Fruit fly (Drosophila melanogaster): ENCODE results near the gene CG32563.

Gene CG32563

DNA sequence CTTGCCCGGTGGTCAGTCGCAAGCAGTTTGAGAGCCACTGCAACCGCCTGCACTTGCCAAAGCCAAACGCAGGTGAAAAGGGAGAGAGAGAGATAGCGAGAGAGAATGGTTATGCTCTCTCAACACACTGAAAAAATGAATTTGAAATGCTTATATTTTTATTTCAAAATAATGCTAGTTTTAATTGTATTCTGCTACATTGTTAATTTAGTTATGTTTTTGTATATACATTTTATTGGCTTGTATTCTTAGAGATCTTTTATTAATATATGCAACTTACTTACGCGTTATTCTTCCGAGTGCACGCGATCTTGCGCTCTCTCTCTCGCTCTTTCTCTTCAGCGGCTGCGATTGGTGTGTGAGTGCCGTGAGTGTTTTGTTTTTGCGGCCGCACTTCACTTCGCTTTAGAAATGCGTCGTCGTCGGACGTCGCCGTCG lies 29.7 kb upstream of the CG32563 start (continued):
- peak; percentile 98 for TF ChIP-seq Oaz (GFP tag; IDR thresholded peaks at IDR 0.05)
- peak; percentile 98 for TF ChIP-seq CG4404 (GFP tag; IDR thresholded peaks at IDR 0.05)
- no peak for TF ChIP-seq Dip3 (GFP tag; optimal IDR thresholded peaks at IDR 0.05)
- TF ChIP-seq CG1024 (GFP tag; IDR thresholded peaks at IDR 0.05), result peak; percentile 96
- peak; percentile 91 for TF ChIP-seq CG12219 (GFP tag; optimal IDR thresholded peaks at IDR 0.05)
- no peak for TF ChIP-seq CG10543 (GFP tag; optimal IDR thresholded peaks at IDR 0.05)
- TF ChIP-seq CG6689 (GFP tag; IDR thresholded peaks at IDR 0.05), result peak; percentile 99
- TF ChIP-seq klu (GFP tag; IDR thresholded peaks at IDR 0.05), result peak; percentile 97
- TF ChIP-seq Sry-β (GFP tag; optimal IDR thresholded peaks at IDR 0.05), result peak; percentile 39
- TF ChIP-seq eyg (GFP tag; optimal IDR thresholded peaks at IDR 0.05), result peak; percentile 95
- peak; percentile 82 for TF ChIP-seq exex (tag; optimal IDR thresholded peaks at IDR 0.05)
- TF ChIP-seq CG4730 (GFP tag; IDR thresholded peaks at IDR 0.05), result peak; percentile 99
- TF ChIP-seq MTF-1 (GFP tag; optimal IDR thresholded peaks at IDR 0.05; ENCODE audit: borderline replicate concordance), result peak; percentile 93
- TF ChIP-seq CG11723 (GFP tag; optimal IDR thresholded peaks at IDR 0.05), result no peak
- TF ChIP-seq Sin3A (optimal IDR thresholded peaks at IDR 0.05), result no peak
- TF ChIP-seq chinmo (GFP tag; IDR thresholded peaks at IDR 0.05; ENCODE audit: partially characterized antibody), result 0 out of 4 replicates have a peak, but pooled peaks have one; percentile 16
- no peak for TF ChIP-seq CrebB (tag; optimal IDR thresholded peaks at IDR 0.05)
- peak; percentile 99 for TF ChIP-seq Awh (GFP tag; IDR thresholded peaks at IDR 0.05)
- peak; percentile 14 for TF ChIP-seq CG30403 (GFP tag; optimal IDR thresholded peaks at IDR 0.05)
- no peak for TF ChIP-seq Abd-B (GFP tag; optimal IDR thresholded peaks at IDR 0.05)
- TF ChIP-seq CG31441 (GFP tag; IDR thresholded peaks at IDR 0.05), result peak; percentile 94
- TF ChIP-seq CG2678 (tag; optimal IDR thresholded peaks at IDR 0.05), result peak; percentile 98
- TF ChIP-seq sens-2 (GFP tag; IDR thresholded peaks at IDR 0.05), result peak; percentile 94
- TF ChIP-seq CG2199 (GFP tag; IDR thresholded peaks at IDR 0.05), result peak; percentile 98
- TF ChIP-seq CG33213 (GFP tag; optimal IDR thresholded peaks at IDR 0.05), result peak; percentile 86
- TF ChIP-seq p53 (GFP tag; optimal IDR thresholded peaks at IDR 0.05), result no peak
- TF ChIP-seq stwl (tag; optimal IDR thresholded peaks at IDR 0.05), result peak; percentile 70
- peak; percentile 98 for TF ChIP-seq CG32532 (GFP tag; IDR thresholded peaks at IDR 0.05)
- TF ChIP-seq CG3281 (GFP tag; optimal IDR thresholded peaks at IDR 0.05), result peak; percentile 94
- no peak for TF ChIP-seq shn (GFP tag; optimal IDR thresholded peaks at IDR 0.05)
- TF ChIP-seq maf-S (GFP tag; optimal IDR thresholded peaks at IDR 0.05), result no peak
- TF ChIP-seq sd (tag; optimal IDR thresholded peaks at IDR 0.05), result no peak
- TF ChIP-seq CG15514 (GFP tag; optimal IDR thresholded peaks at IDR 0.05), result peak; percentile 90
- TF ChIP-seq CG12299 (tag; optimal IDR thresholded peaks at IDR 0.05), result no peak
- no peak for TF ChIP-seq dm (GFP tag; optimal IDR thresholded peaks at IDR 0.05)
- peak; percentile 97 for TF ChIP-seq al (GFP tag; IDR thresholded peaks at IDR 0.05)
- TF ChIP-seq CG11093 (GFP tag; IDR thresholded peaks at IDR 0.05), result peak; percentile 98
- TF ChIP-seq CG10654 (GFP tag; optimal IDR thresholded peaks at IDR 0.05), result peak; percentile 97
- TF ChIP-seq CG9437 (GFP tag; optimal IDR thresholded peaks at IDR 0.05), result no peak
- TF ChIP-seq Ssrp (tag; optimal IDR thresholded peaks at IDR 0.05), result no peak
- TF ChIP-seq CG7357 (GFP tag; IDR thresholded peaks at IDR 0.05), result peak; percentile 95
- peak; percentile 95 for TF ChIP-seq CG6175 (GFP tag; IDR thresholded peaks at IDR 0.05)
- TF ChIP-seq CG10462 (GFP tag; optimal IDR thresholded peaks at IDR 0.05), result peak; percentile 26
- peak; percentile 93 to 98 for TF ChIP-seq Pdp1 (GFP tag; optimal IDR thresholded peaks at IDR 0.05)
- peak; percentile 7 for TF ChIP-seq pzg (GFP tag; optimal IDR thresholded peaks at IDR 0.05)
- no peak for TF ChIP-seq hkb (optimal IDR thresholded peaks at IDR 0.05)
- TF ChIP-seq hkb (GFP tag; IDR thresholded peaks at IDR 0.05), result peak; percentile 99
- TF ChIP-seq CG10431 (GFP tag; optimal IDR thresholded peaks at IDR 0.05), result no peak
- TF ChIP-seq Poxn (GFP tag; IDR thresholded peaks at IDR 0.05), result peak; percentile 52
- peak; percentile 96 for TF ChIP-seq ind (GFP tag; optimal IDR thresholded peaks at IDR 0.05)
- TF ChIP-seq phol (tag; optimal IDR thresholded peaks at IDR 0.05), result peak; percentile 97
- TF ChIP-seq CG11085 (GFP tag; IDR thresholded peaks at IDR 0.05), result peak; percentile 98
